Worm (Caenorhabditis elegans): Measurements from ENCODE around the gene sfxn-2.

The sfxn-2 gene

ce11 chrX:7988457-7988856, 30.4 kb upstream of the sfxn-2 start:
- TF ChIP-seq B0336.3 (GFP tag; IDR thresholded peaks at IDR 0.05) (no peak), dpff-1 (tag; optimal IDR thresholded peaks at IDR 0.05) (no peak), F52B5.7 (tag; optimal IDR thresholded peaks at IDR 0.05) (no peak), sea-2 (GFP tag; IDR thresholded peaks at IDR 0.05) (no peak), madf-3 (GFP tag; IDR thresholded peaks at IDR 0.05) (peak; percentile 59; the same call in 1 of the 2 replicates), nhr-27 (tag; optimal IDR thresholded peaks at IDR 0.05) (no peak), F10E7.11 (tag; optimal IDR thresholded peaks at IDR 0.05) (no peak), lir-1 (GFP tag; conservative IDR thresholded peaks at IDR 0.05) (no peak)

DNA sequence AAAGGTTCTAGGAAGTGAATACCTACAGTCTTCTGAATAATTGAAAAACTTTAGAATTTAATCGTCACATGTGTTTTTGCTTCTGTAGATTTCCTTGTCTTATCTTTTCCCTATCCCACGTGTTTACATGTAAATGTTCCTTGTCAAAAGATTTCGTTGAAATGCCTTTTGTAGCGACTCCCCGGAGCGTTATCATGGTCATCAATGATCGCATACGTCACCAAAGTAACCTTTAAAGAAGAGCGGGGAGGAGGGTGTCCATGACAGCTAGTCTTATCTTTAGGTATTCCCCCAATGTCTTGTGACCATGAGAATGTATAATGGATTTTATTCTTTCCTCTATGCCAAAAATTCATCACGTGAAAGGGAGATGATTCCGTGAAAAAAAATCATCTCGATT, 28.8 kb upstream of the sfxn-2 start:
- TF ChIP-seq repo-1 (tag; optimal IDR thresholded peaks at IDR 0.05) (peak; percentile 14), chd-7 (tag; optimal IDR thresholded peaks at IDR 0.05) (peak; percentile 19), ztf-22 (GFP tag; optimal IDR thresholded peaks at IDR 0.05) (peak; percentile 40), somi-1 (GFP tag; optimal IDR thresholded peaks at IDR 0.05) (peak; percentile 67), let-607 (tag; optimal IDR thresholded peaks at IDR 0.05) (peak in 1 of 2 experiments; percentile 34), ceh-40 (GFP tag; IDR thresholded peaks at IDR 0.05) (0 out of 2 replicates have a peak, but pooled peaks have one; percentile 45), atf-7 (tag; optimal IDR thresholded peaks at IDR 0.05) (peak; percentile 26), lin-35 (GFP tag; optimal IDR thresholded peaks at IDR 0.05) (peak in 1 of 3 experiments; percentile 14), K11D2.4 (GFP tag; IDR thresholded peaks at IDR 0.05) (peak; percentile 53; the same call in 1 of the 2 replicates), gei-17 (GFP tag; optimal IDR thresholded peaks at IDR 0.05) (no peak), lin-26 (GFP tag; IDR thresholded peaks at IDR 0.05) (peak; percentile 40; the same call in 1 of the 2 replicates), lin-40 (tag; optimal IDR thresholded peaks at IDR 0.05) (peak; percentile 56), mcd-1 (GFP tag; IDR thresholded peaks at IDR 0.05) (0 out of 2 replicates have a peak, but pooled peaks have one; percentile 14), nhr-80 (tag; optimal IDR thresholded peaks at IDR 0.05) (peak; percentile 43), athp-1 (tag; optimal IDR thresholded peaks at IDR 0.05) (no peak), T26A5.8 (tag; optimal IDR thresholded peaks at IDR 0.05) (no peak), cebp-1 (GFP tag; IDR thresholded peaks at IDR 0.05) (no peak), cebp-1 (tag; optimal IDR thresholded peaks at IDR 0.05) (peak; percentile 28), attf-6 (GFP tag; IDR thresholded peaks at IDR 0.05) (no peak), ztf-26 (tag; optimal IDR thresholded peaks at IDR 0.05) (peak; percentile 62), pha-4 (tag; optimal IDR thresholded peaks at IDR 0.05) (peak; percentile 5)

DNA sequence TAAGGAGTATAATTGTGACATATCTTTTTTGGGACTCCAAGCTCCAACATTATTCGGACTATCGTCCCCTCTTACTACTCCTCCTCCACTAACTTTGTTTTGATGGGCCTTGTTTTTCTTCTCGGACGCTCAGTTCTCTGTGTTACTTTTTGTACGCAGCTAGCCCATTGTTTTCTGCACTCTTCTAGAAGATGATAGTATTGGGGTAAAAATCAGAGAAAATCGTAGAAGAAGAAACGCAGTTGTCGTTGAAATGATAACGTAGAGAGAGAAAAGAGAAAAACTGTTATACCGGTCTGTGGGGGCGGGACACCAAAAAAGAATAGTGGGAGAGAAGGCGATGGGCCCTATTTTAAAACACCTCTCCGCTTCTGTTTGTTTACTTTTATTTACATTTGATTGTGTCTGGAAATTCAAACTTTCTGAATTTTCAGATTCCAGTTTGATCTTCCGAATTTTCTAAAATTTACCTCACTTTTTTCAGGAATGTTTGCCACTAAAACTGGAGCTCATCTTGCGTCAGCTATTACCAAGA, 27.5 kb upstream of the sfxn-2 start, which contains the start of gene F45E1.4:
F45E1.4 (plus strand) TSS at position 485 of the 535 bp plus-strand sequence.
- 0 out of 2 replicates have a peak, but pooled peaks have one; percentile 19 for TF ChIP-seq hsf-1 (GFP tag; IDR thresholded peaks at IDR 0.05)
- no peak for TF ChIP-seq F49E8.2 (tag; optimal IDR thresholded peaks at IDR 0.05; ENCODE audit: insufficient read depth)
- no peak for TF ChIP-seq egl-44 (GFP tag; IDR thresholded peaks at IDR 0.05)
- TF ChIP-seq lsl-1 (GFP tag; optimal IDR thresholded peaks at IDR 0.05) = no peak
- no peak for TF ChIP-seq attf-5 (GFP tag; optimal IDR thresholded peaks at IDR 0.05)
- TF ChIP-seq him-1 (tag; optimal IDR thresholded peaks at IDR 0.05) = no peak

DNA sequence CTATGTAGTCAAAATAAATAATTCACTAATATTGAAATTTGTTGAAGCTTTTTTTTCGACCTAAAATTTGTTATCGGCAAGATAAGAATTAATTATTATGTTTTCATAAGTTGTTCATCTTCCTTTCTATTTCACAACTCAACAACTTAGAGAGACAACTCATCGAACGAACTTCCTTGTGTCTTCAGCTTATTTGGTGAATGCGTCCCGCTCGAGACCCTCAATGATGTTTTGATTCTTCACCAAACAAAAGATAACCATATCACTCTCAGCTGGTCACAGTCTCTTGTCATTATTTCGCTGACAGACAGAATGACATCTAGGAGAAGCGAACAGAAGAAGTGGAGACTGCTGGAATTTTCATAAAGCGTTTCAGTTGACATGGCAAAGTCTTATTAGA, 26.6 kb upstream of the sfxn-2 start:
- no peak for TF ChIP-seq zfh-2 (GFP tag; conservative IDR thresholded peaks at IDR 0.05)
- TF ChIP-seq mel-28 (tag; optimal IDR thresholded peaks at IDR 0.05; ENCODE audit: borderline replicate concordance) = no peak
- no peak for TF ChIP-seq F37B4.10 (GFP tag; IDR thresholded peaks at IDR 0.05)
- TF ChIP-seq ztf-26 (tag; optimal IDR thresholded peaks at IDR 0.05) = no peak
- no peak for TF ChIP-seq zim-3 (tag; optimal IDR thresholded peaks at IDR 0.05)
- TF ChIP-seq madf-6 (GFP tag; IDR thresholded peaks at IDR 0.05) = no peak
- no peak for TF ChIP-seq athp-1 (tag; optimal IDR thresholded peaks at IDR 0.05)
- no peak for TF ChIP-seq rpc-1 (optimal IDR thresholded peaks at IDR 0.05)
- no peak for TF ChIP-seq rpc-1 (tag; optimal IDR thresholded peaks at IDR 0.05)
- no peak for TF ChIP-seq egrh-3 (GFP tag; IDR thresholded peaks at IDR 0.05)
- no peak for TF ChIP-seq ZK185.1 (tag; optimal IDR thresholded peaks at IDR 0.05; ENCODE audit: poor library complexity, severe bottlenecking)
- TF ChIP-seq ztf-6 (GFP tag; IDR thresholded peaks at IDR 0.05) = no peak
